Worm (Caenorhabditis elegans): ENCODE measurements around the gene best-24.

The best-24 gene

DNA sequence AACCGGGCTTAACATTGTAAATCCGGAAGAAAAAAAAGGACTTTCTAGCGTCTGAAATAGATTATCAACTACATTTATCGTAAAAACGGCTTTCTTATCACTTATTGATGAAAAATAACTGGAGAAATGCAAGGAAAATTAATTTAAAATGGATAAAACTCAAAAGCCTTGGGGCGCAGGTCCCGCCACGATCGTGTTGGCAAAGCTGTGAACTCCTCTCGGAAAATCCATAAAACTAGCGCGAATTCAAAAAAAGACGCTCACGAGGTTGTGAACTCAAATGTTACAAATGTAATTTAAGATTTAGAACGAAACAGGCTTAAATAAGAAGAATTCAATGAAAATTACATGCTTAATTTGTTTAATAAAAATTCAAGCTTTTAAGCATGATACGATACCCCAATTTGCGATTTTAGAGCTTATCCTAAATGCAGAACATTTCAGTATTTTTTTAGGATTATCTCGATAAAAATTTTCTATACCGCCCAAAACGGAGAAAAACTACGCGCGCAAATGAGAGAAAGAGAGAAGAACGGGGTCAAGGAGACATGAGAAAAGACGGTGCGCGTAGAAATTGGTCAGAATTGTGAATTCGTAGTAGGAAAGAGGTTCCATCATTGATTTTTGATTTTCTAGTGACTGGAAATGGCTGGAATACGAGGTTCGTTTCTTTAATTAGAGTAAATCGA is 51.4 kb downstream of the best-24 start, which contains the start of gene C29E4.15 (continued):
- TF ChIP-seq sea-2 (GFP tag; IDR thresholded peaks at IDR 0.05) (no peak), madf-6 (GFP tag; IDR thresholded peaks at IDR 0.05) (peak; percentile 41; the same call in 1 of the 2 replicates), athp-1 (tag; optimal IDR thresholded peaks at IDR 0.05) (no peak), mcd-1 (GFP tag; IDR thresholded peaks at IDR 0.05) (no peak), K12H6.12 (tag; optimal IDR thresholded peaks at IDR 0.05) (no peak), efl-1 (GFP tag; optimal IDR thresholded peaks at IDR 0.05) (peak; percentile 44), rpc-1 (optimal IDR thresholded peaks at IDR 0.05) (no peak), rpc-1 (tag; optimal IDR thresholded peaks at IDR 0.05) (no peak), Y53G8AR.9 (GFP tag; conservative IDR thresholded peaks at IDR 0.05) (no peak), egrh-3 (GFP tag; IDR thresholded peaks at IDR 0.05) (no peak), fkh-3 (tag; optimal IDR thresholded peaks at IDR 0.05) (no peak), hmg-20 (GFP tag; IDR thresholded peaks at IDR 0.05) (no peak), nfya-1 (tag; optimal IDR thresholded peaks at IDR 0.05; ENCODE audit: borderline replicate concordance, insufficient read depth) (no peak), F57A8.1 (GFP tag; optimal IDR thresholded peaks at IDR 0.05) (no peak)

DNA sequence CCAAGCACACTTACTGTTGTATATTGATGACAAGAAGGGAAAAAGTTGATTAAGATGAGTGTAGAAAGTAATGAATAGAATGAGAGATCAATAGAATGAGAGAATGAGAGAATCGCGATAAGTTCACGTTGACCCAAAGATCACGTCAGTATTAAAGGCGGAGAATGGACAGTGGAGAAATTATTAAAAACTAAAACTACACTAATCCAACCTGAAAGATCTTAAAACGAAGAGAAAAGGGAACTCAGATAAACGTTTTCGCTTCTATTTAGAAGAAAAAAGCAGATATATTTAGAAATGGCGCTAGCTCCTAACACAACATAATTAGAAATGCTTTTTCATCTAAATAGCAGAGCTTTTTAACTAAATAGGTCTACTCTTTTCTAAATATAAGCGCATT is 52.4 kb downstream of the best-24 start, which contains the start of gene let-754:
let-754 (minus strand) TSS at position 101 of the 400 bp plus-strand sequence.
- TF ChIP-seq tlf-1 (GFP tag; optimal IDR thresholded peaks at IDR 0.05) (no peak), K12H6.12 (tag; optimal IDR thresholded peaks at IDR 0.05) (no peak), F33H1.4 (GFP tag; IDR thresholded peaks at IDR 0.05) (no peak), ama-1 (optimal IDR thresholded peaks at IDR 0.05) (no peak), ama-1 (GFP tag; optimal IDR thresholded peaks at IDR 0.05) (no peak), hlh-12 (tag; optimal IDR thresholded peaks at IDR 0.05) (no peak), ceh-58 (GFP tag; IDR thresholded peaks at IDR 0.05) (no peak), nfya-1 (tag; optimal IDR thresholded peaks at IDR 0.05; ENCODE audit: borderline replicate concordance, insufficient read depth) (no peak), C06A6.2 (GFP tag; conservative IDR thresholded peaks at IDR 0.05) (no peak), ceh-91 (GFP tag; IDR thresholded peaks at IDR 0.05) (no peak), sdz-38 (tag; optimal IDR thresholded peaks at IDR 0.05) (no peak), chd-7 (tag; optimal IDR thresholded peaks at IDR 0.05) (no peak), K11D2.4 (GFP tag; IDR thresholded peaks at IDR 0.05) (no peak), mcd-1 (GFP tag; IDR thresholded peaks at IDR 0.05) (no peak), nhr-179 (tag; optimal IDR thresholded peaks at IDR 0.05) (no peak), madf-6 (GFP tag; IDR thresholded peaks at IDR 0.05) (no peak)

DNA sequence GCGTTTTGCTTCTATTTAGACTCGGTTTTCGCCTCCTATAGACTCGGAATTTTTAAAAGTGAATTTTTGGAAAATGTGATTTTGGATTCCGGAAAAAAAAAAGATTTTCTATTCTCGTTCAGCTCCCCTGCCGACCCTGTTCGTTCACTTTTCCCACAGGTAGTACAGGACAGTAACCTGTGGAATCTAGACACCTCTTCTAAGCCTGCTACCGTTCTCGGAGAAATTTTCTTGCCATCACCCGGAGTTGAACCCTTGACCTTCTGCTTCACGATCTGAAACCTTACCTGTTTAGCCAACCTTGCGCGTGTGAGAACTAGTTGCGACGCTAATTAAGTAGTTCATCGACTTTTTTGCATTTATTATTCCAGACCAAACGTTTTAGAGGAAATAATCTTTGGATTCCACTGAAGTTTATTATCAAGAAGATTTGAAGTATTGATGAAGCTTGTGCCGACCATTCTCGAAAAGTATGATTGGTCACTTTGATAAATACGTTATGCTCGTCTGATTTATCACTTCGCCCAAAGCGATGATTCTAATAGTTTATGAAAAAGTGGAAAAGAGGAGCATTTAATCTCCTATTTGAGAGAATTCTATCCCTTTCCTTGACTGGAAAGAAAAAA is 53.0 kb downstream of the best-24 start:
- peak; percentile 71 for TF ChIP-seq madf-6 (GFP tag; IDR thresholded peaks at IDR 0.05)
- TF ChIP-seq madf-3 (GFP tag; IDR thresholded peaks at IDR 0.05) = peak; percentile 54; the same call in 1 of the 2 replicates
- TF ChIP-seq madf-8 (GFP tag; conservative IDR thresholded peaks at IDR 0.05) = 0 out of 2 replicates have a peak, but pooled peaks have one; percentile 9
- TF ChIP-seq hmg-20 (GFP tag; IDR thresholded peaks at IDR 0.05) = peak; percentile 26; the same call in 1 of the 2 replicates
- peak; percentile 71 for TF ChIP-seq tbp1 (GFP tag; optimal IDR thresholded peaks at IDR 0.05)
- peak; percentile 57; the same call in 1 of the 2 replicates for TF ChIP-seq pbrm-1 (GFP tag; IDR thresholded peaks at IDR 0.05)
- peak; percentile 84; the same call in 1 of the 2 replicates for TF ChIP-seq aptf-3 (GFP tag; IDR thresholded peaks at IDR 0.05)
- TF ChIP-seq egl-44 (GFP tag; IDR thresholded peaks at IDR 0.05) = peak; percentile 91
- TF ChIP-seq F37B4.10 (GFP tag; IDR thresholded peaks at IDR 0.05) = 0 out of 2 replicates have a peak, but pooled peaks have one; percentile 78
- peak; percentile 49 for TF ChIP-seq B0261.1 (tag; optimal IDR thresholded peaks at IDR 0.05)
- peak; percentile 2 for TF ChIP-seq rpc-1 (optimal IDR thresholded peaks at IDR 0.05)
- TF ChIP-seq rpc-1 (tag; optimal IDR thresholded peaks at IDR 0.05) = peak; percentile 59
- peak; percentile 86 for TF ChIP-seq lin-26 (GFP tag; IDR thresholded peaks at IDR 0.05)
- peak; percentile 87 for TF ChIP-seq D2030.7 (GFP tag; IDR thresholded peaks at IDR 0.05)
- TF ChIP-seq attf-3 (GFP tag; conservative IDR thresholded peaks at IDR 0.05) = peak; percentile 47; the same call in 1 of the 2 replicates
- TF ChIP-seq aptf-2 (GFP tag; conservative IDR thresholded peaks at IDR 0.05) = 0 out of 2 replicates have a peak, but pooled peaks have one; percentile 26
- peak; percentile 58 for TF ChIP-seq rcor-1 (GFP tag; IDR thresholded peaks at IDR 0.05)
- 0 out of 2 replicates have a peak, but pooled peaks have one; percentile 42 for TF ChIP-seq ztf-25 (GFP tag; IDR thresholded peaks at IDR 0.05)
- 0 out of 2 replicates have a peak, but pooled peaks have one; percentile 85 for TF ChIP-seq ceh-58 (GFP tag; IDR thresholded peaks at IDR 0.05)
- peak; percentile 42; the same call in 1 of the 2 replicates for TF ChIP-seq mcd-1 (GFP tag; IDR thresholded peaks at IDR 0.05)
- peak; percentile 75 for TF ChIP-seq hsf-1 (GFP tag; IDR thresholded peaks at IDR 0.05)
- TF ChIP-seq Y79H2A.3 (GFP tag; conservative IDR thresholded peaks at IDR 0.05) = peak; percentile 63; the same call in 1 of the 2 replicates
- TF ChIP-seq F39B2.1 (GFP tag; IDR thresholded peaks at IDR 0.05) = 0 out of 2 replicates have a peak, but pooled peaks have one; percentile 63
- TF ChIP-seq ceh-100 (GFP tag; IDR thresholded peaks at IDR 0.05) = 0 out of 2 replicates have a peak, but pooled peaks have one; percentile 12

Data from whole organism, young adult.